Fruit fly (Drosophila melanogaster): ENCODE measurements around the gene p.

Gene p

DNA sequence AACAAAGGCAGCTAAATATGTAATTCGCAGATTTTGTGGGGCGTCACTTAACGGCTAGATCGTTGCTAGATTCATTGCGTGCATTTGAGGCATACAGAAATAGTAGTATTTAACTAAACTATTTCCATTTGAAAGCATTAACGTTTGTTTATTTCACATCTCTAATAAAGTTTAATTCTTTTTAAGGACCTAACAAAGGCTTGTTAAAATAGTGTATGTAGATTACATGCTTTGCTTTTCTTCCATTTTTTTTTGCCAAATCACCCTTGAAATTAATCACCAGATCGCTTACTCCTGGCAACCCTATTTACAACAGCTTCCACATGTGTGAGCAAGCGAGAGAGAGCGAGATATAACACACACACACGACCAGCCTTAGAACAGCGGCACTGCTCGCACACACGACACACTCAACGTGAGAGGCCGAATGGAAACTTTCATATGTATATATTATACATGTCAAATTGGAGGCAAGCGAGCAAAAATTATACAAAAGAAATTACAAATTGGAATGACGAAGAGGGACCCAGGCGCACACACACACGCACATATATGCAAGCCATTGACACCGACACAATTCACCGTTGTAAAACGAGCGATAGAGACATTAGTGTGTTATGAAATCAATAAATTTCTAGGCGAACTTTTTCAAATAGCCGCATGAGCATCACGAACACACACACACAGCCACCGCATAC is 11.1 kb downstream of the p start (continued):
- TF ChIP-seq CG2116 (GFP tag; optimal IDR thresholded peaks at IDR 0.05) (no peak), Max (GFP tag; optimal IDR thresholded peaks at IDR 0.05) (no peak), ac (GFP tag; optimal IDR thresholded peaks at IDR 0.05) (no peak), CG7928 (GFP tag; optimal IDR thresholded peaks at IDR 0.05) (no peak), nmo (GFP tag; optimal IDR thresholded peaks at IDR 0.05) (peak; percentile 45), Vsx1 (GFP tag; optimal IDR thresholded peaks at IDR 0.05) (peak; percentile 10), Fer1 (GFP tag; optimal IDR thresholded peaks at IDR 0.05) (peak; percentile 58), CG12659 (GFP tag; optimal IDR thresholded peaks at IDR 0.05) (peak; percentile 78), Myb (GFP tag; optimal IDR thresholded peaks at IDR 0.05) (peak; percentile 18), CG4424 (GFP tag; optimal IDR thresholded peaks at IDR 0.05) (peak; percentile 35), lbe (GFP tag; optimal IDR thresholded peaks at IDR 0.05) (peak; percentile 6), run (tag; optimal IDR thresholded peaks at IDR 0.05) (no peak), CG31388 (GFP tag; optimal IDR thresholded peaks at IDR 0.05) (peak; percentile 11), CG33557 (GFP tag; optimal IDR thresholded peaks at IDR 0.05) (peak; percentile 25), ewg (GFP tag; optimal IDR thresholded peaks at IDR 0.05) (peak; percentile 7), E2f2 (GFP tag; IDR thresholded peaks at IDR 0.05) (peak; percentile 24; the same call in 1 of the 2 replicates), Atf6 (GFP tag; IDR thresholded peaks at IDR 0.05) (peak; percentile 73), trem (tag; optimal IDR thresholded peaks at IDR 0.05) (no peak), CG31224 (GFP tag; IDR thresholded peaks at IDR 0.05) (peak; percentile 36; the same call in 1 of the 2 replicates), CG18011 (GFP tag; optimal IDR thresholded peaks at IDR 0.05) (no peak), CG17361 (GFP tag; IDR thresholded peaks at IDR 0.05) (peak; percentile 72; the same call in 1 of the 3 replicates), danr (GFP tag; IDR thresholded peaks at IDR 0.05) (no peak), CG4360 (GFP tag; IDR thresholded peaks at IDR 0.05) (0 out of 2 replicates have a peak, but pooled peaks have one; percentile 12), CG2120 (GFP tag; optimal IDR thresholded peaks at IDR 0.05) (peak; percentile 74), CG9932 (GFP tag; IDR thresholded peaks at IDR 0.05) (peak; percentile 72), CTCF (GFP tag; optimal IDR thresholded peaks at IDR 0.05) (peak; percentile 19), Adf1 (GFP tag; IDR thresholded peaks at IDR 0.05) (peak; percentile 42; the same call in 1 of the 2 replicates), jing (GFP tag; optimal IDR thresholded peaks at IDR 0.05) (no peak), usp (GFP tag; optimal IDR thresholded peaks at IDR 0.05) (no peak), disco-r (GFP tag; optimal IDR thresholded peaks at IDR 0.05) (peak; percentile 31), Sox100B (GFP tag; optimal IDR thresholded peaks at IDR 0.05) (peak; percentile 60), CG14710 (tag; optimal IDR thresholded peaks at IDR 0.05) (peak; percentile 15), ERR (GFP tag; optimal IDR thresholded peaks at IDR 0.05) (peak; percentile 19), emc (GFP tag; optimal IDR thresholded peaks at IDR 0.05) (peak; percentile 10), Ssrp (tag; optimal IDR thresholded peaks at IDR 0.05) (peak; percentile 36), CG12236 (GFP tag; optimal IDR thresholded peaks at IDR 0.05) (no peak), bigmax (GFP tag; optimal IDR thresholded peaks at IDR 0.05) (peak; percentile 7), CG8290 (GFP tag; optimal IDR thresholded peaks at IDR 0.05) (peak; percentile 37), CG8290 (tag; optimal IDR thresholded peaks at IDR 0.05) (peak in 1 of 2 experiments; percentile 86), pnt (GFP tag; optimal IDR thresholded peaks at IDR 0.05) (peak; percentile 23), CG11695 (GFP tag; IDR thresholded peaks at IDR 0.05) (peak; percentile 58; the same call in 2 of the 3 replicates), schlank (tag; optimal IDR thresholded peaks at IDR 0.05) (peak; percentile 29), bcd (GFP tag; optimal IDR thresholded peaks at IDR 0.05) (peak; percentile 47), NC2β (GFP tag; optimal IDR thresholded peaks at IDR 0.05) (peak; percentile 41), YL-1 (GFP tag; optimal IDR thresholded peaks at IDR 0.05) (peak; percentile 70), CG11504 (tag; optimal IDR thresholded peaks at IDR 0.05) (peak; percentile 54), Nf-YA (GFP tag; IDR thresholded peaks at IDR 0.05) (peak; percentile 40; the same call in 1 of the 2 replicates), Kr (GFP tag; optimal IDR thresholded peaks at IDR 0.05) (no peak), toy (GFP tag; IDR thresholded peaks at IDR 0.05) (0 out of 2 replicates have a peak, but pooled peaks have one; percentile 22), Lpt (GFP tag; optimal IDR thresholded peaks at IDR 0.05) (no peak), CG9215 (GFP tag; IDR thresholded peaks at IDR 0.05) (peak; percentile 33; the same call in 1 of the 2 replicates)

Measured in whole organism, embryonic.